Fruit fly (Drosophila melanogaster): ENCODE results near the gene CG42526.
A peak's percentile ranks its signal among the peaks of the same experiment; 100 is the strongest.

The CG42526 gene

DNA sequence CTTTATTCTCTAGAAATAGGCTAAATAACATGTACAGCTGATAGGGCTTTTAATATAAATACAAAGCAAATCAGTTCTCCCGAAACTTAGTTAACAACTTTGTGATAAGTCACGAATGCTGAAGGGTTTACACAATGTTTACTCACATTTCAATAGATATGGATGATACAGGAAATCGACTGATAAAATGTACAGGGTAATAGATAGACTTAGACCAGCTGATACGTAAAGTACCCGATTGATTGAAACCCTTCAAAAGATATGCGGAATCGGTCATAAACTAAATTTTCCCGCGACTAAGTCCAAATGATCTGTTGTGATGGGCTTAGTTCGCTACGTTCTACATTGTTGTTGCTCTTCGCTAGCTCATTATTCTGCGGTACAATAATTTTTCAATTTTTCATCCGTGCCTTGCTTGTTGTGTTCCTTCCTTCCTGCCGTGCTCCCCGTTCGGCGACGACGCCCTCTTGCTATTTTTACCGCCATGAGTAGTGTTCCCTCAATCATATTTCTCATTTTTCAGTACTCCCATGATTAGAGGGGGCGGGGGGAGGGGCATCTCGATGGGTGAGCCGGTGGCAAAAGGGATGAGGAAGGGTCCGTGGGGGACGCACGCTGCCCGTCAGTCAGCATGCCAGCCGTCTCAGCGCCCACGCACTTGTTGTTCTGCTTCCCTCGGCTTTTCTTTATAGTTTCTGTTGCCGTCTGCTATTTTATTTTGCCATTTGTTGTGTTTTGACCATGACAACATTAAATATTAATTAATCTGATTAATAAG lies 2.2 kb downstream of the CG42526 start (continued):
- TF ChIP-seq CG13296 (GFP tag; optimal IDR thresholded peaks at IDR 0.05): no peak
- TF ChIP-seq GATAe (GFP tag; conservative IDR thresholded peaks at IDR 0.05): no peak
- TF ChIP-seq CG32532 (GFP tag; IDR thresholded peaks at IDR 0.05): no peak
- TF ChIP-seq kah (GFP tag; optimal IDR thresholded peaks at IDR 0.05): peak; percentile 64
- no peak for TF ChIP-seq slbo (GFP tag; IDR thresholded peaks at IDR 0.05)
- TF ChIP-seq ci (GFP tag; IDR thresholded peaks at IDR 0.05): 0 out of 3 replicates have a peak, but pooled peaks have one; percentile 33
- no peak for TF ChIP-seq nerfin-2 (GFP tag; IDR thresholded peaks at IDR 0.05; ENCODE audit: partially characterized antibody)
- no peak for TF ChIP-seq CG30403 (GFP tag; optimal IDR thresholded peaks at IDR 0.05)
- peak; percentile 97 for TF ChIP-seq crol (GFP tag; IDR thresholded peaks at IDR 0.05)
- no peak for TF ChIP-seq hb (GFP tag; IDR thresholded peaks at IDR 0.05; ENCODE audit: partially characterized antibody)
- no peak for TF ChIP-seq salm (tag; optimal IDR thresholded peaks at IDR 0.05)
- peak; percentile 98 for TF ChIP-seq sr (GFP tag; IDR thresholded peaks at IDR 0.05)
- TF ChIP-seq CG8478 (optimal IDR thresholded peaks at IDR 0.05): no peak
- no peak for TF ChIP-seq otp (GFP tag; IDR thresholded peaks at IDR 0.05)
- TF ChIP-seq CG15601 (tag; optimal IDR thresholded peaks at IDR 0.05): no peak
- TF ChIP-seq Ets97D (GFP tag; optimal IDR thresholded peaks at IDR 0.05): no peak
- TF ChIP-seq CG3407 (GFP tag; optimal IDR thresholded peaks at IDR 0.05): no peak
- peak; percentile 12; the same call in 1 of the 2 replicates for TF ChIP-seq Adf1 (GFP tag; IDR thresholded peaks at IDR 0.05)
- no peak for TF ChIP-seq lab (GFP tag; optimal IDR thresholded peaks at IDR 0.05)
- TF ChIP-seq lmd (GFP tag; IDR thresholded peaks at IDR 0.05): no peak
- no peak for TF ChIP-seq jumu (GFP tag; optimal IDR thresholded peaks at IDR 0.05)
- no peak for TF ChIP-seq H2.0 (GFP tag; IDR thresholded peaks at IDR 0.05)
- no peak for TF ChIP-seq bsh (GFP tag; optimal IDR thresholded peaks at IDR 0.05)
- no peak for TF ChIP-seq Sry-β (GFP tag; optimal IDR thresholded peaks at IDR 0.05)
- TF ChIP-seq CG34422 (GFP tag; IDR thresholded peaks at IDR 0.05): no peak
- no peak for TF ChIP-seq CG14441 (GFP tag; IDR thresholded peaks at IDR 0.05)
- no peak for TF ChIP-seq Max (GFP tag; optimal IDR thresholded peaks at IDR 0.05)
- TF ChIP-seq Dad (GFP tag; optimal IDR thresholded peaks at IDR 0.05): no peak
- no peak for TF ChIP-seq gt (GFP tag; IDR thresholded peaks at IDR 0.05)
- TF ChIP-seq ato (GFP tag; IDR thresholded peaks at IDR 0.05; ENCODE audit: partially characterized antibody): no peak
- TF ChIP-seq eve (GFP tag; optimal IDR thresholded peaks at IDR 0.05): no peak
- TF ChIP-seq bab2 (GFP tag; optimal IDR thresholded peaks at IDR 0.05): no peak
- no peak for TF ChIP-seq CG12391 (tag; optimal IDR thresholded peaks at IDR 0.05)
- TF ChIP-seq Sry-δ (GFP tag; optimal IDR thresholded peaks at IDR 0.05): no peak
- no peak for TF ChIP-seq CG5953 (GFP tag; IDR thresholded peaks at IDR 0.05)
- no peak for TF ChIP-seq CG1233 (GFP tag; optimal IDR thresholded peaks at IDR 0.05)
- no peak for TF ChIP-seq Meics (GFP tag; optimal IDR thresholded peaks at IDR 0.05)
- TF ChIP-seq pum (GFP tag; optimal IDR thresholded peaks at IDR 0.05): no peak
- peak; percentile 40 for TF ChIP-seq exex (tag; optimal IDR thresholded peaks at IDR 0.05)
- no peak for TF ChIP-seq CG31441 (GFP tag; IDR thresholded peaks at IDR 0.05)
- TF ChIP-seq bcd (GFP tag; optimal IDR thresholded peaks at IDR 0.05): no peak
- no peak for TF ChIP-seq mirr (GFP tag; optimal IDR thresholded peaks at IDR 0.05)
- no peak for TF ChIP-seq CG13775 (GFP tag; optimal IDR thresholded peaks at IDR 0.05)
- no peak for TF ChIP-seq CG9215 (GFP tag; IDR thresholded peaks at IDR 0.05)
- peak; percentile 88 for TF ChIP-seq CG10543 (GFP tag; optimal IDR thresholded peaks at IDR 0.05)
- TF ChIP-seq CG18011 (GFP tag; optimal IDR thresholded peaks at IDR 0.05): no peak
- TF ChIP-seq danr (GFP tag; IDR thresholded peaks at IDR 0.05): no peak
- TF ChIP-seq Pdp1 (GFP tag; optimal IDR thresholded peaks at IDR 0.05): no peak
- no peak for TF ChIP-seq CG17361 (GFP tag; IDR thresholded peaks at IDR 0.05)
- no peak for TF ChIP-seq z (GFP tag; IDR thresholded peaks at IDR 0.05)
- TF ChIP-seq ssp (GFP tag; IDR thresholded peaks at IDR 0.05): no peak
